Fruit fly (Drosophila melanogaster) whole organism: ENCODE measurements around the gene daed.

Source experiments
- CG8478 ChIP-seq: fragments of >200 bp; optimal IDR thresholded peaks from 2 replicates; lab custom pipeline; 2018; ENCODE audit warnings: inconsistent platforms
- Dll ChIP-seq: fragments of >200 bp; optimal IDR thresholded peaks from 2 replicates; lab custom pipeline; 2017
- EcR ChIP-seq, 2 experiments: fragments of >200 bp; optimal IDR thresholded peaks; 2 replicates each; lab custom pipeline; 2017; ENCODE audit warnings: missing biosample characterization in 2 of 2, missing genetic modification characterization in 2 of 2, missing genetic modification reagents in 2 of 2
- pan ChIP-seq: fragments of >200 bp; optimal IDR thresholded peaks from 2 replicates; lab custom pipeline; 2017
- psq ChIP-seq: fragments of >200 bp; optimal IDR thresholded peaks from 2 replicates; lab custom pipeline; 2017
- usp ChIP-seq: fragments of >200 bp; optimal IDR thresholded peaks from 2 replicates; lab custom pipeline; 2017; ENCODE audit warnings: missing biosample characterization, missing genetic modification characterization, mixed read lengths

The daed gene

dm6 chr2L:2216065-2216464 is at the start of gene daed:
TSS of gene daed (minus strand) at chr2L:2216311.
- TF ChIP-seq pan (lab: Kevin White, UChicago), result no peak
- TF ChIP-seq usp, result no peak
- no peak for TF ChIP-seq Dll
- TF ChIP-seq CG8478, result no peak
- no peak for TF ChIP-seq psq (lab: Kevin White, UChicago)
- TF ChIP-seq EcR (GFP tag; optimal IDR thresholded peaks at IDR 0.05; lab: Kevin White, UChicago), result no peak

dm6 chr2L:2265221-2265620 is 49.1 kb upstream of the daed start, which contains the start of gene CG34049:
TSS of gene CG34049 (minus strand) at chr2L:2265321.
- TF ChIP-seq EcR (GFP tag; optimal IDR thresholded peaks at IDR 0.05; lab: Kevin White, UChicago), result no peak
- no peak for TF ChIP-seq Dll
- no peak for TF ChIP-seq usp
- TF ChIP-seq pan (lab: Kevin White, UChicago), result no peak
- TF ChIP-seq CG8478, result no peak
- TF ChIP-seq psq (lab: Kevin White, UChicago), result no peak

dm6 chr2L:2263142-2263541 is 47.0 kb upstream of the daed start, which contains the start of gene CG4270:
TSS of gene CG4270 (plus strand) at chr2L:2263442.
- TF ChIP-seq usp (no peak), Dll (no peak), psq (lab: Kevin White, UChicago) (no peak), CG8478 (no peak), pan (lab: Kevin White, UChicago) (no peak), EcR (GFP tag; optimal IDR thresholded peaks at IDR 0.05; lab: Kevin White, UChicago) (no peak)

dm6 chr2L:2254950-2255349 is 38.8 kb upstream of the daed start, which contains the start of gene Send1:
TSS of gene Send1 (minus strand) at chr2L:2255050.
- TF ChIP-seq psq (lab: Kevin White, UChicago) (no peak), CG8478 (no peak), usp (no peak), Dll (no peak), pan (lab: Kevin White, UChicago) (no peak), EcR (GFP tag; optimal IDR thresholded peaks at IDR 0.05; lab: Kevin White, UChicago) (no peak)

- TF ChIP-seq Dll (no peak), EcR (GFP tag; optimal IDR thresholded peaks at IDR 0.05; lab: Kevin White, UChicago) (no peak), psq (lab: Kevin White, UChicago) (no peak), pan (lab: Kevin White, UChicago) (no peak), usp (no peak), CG8478 (no peak)
Observed at dm6 chr2L:2252745-2253144, 36.6 kb upstream of the daed start, which contains the start of gene CG17234. TSS of gene CG17234 (plus strand) at chr2L:2253045.

dm6 chr2L:2252241-2252640 is 36.1 kb upstream of the daed start, which contains the start of gene CG17239:
TSS of gene CG17239 (minus strand) at chr2L:2252341.
- no peak for TF ChIP-seq usp

- no peak for TF ChIP-seq psq (lab: Kevin White, UChicago)
Observed at dm6 chr2L:2251175-2251574, 35.1 kb upstream of the daed start, which contains the start of gene Ser12. TSS of gene Ser12 (minus strand) at chr2L:2251275.

dm6 chr2L:2249578-2249977 is 33.5 kb upstream of the daed start:
- TF ChIP-seq psq (lab: Kevin White, UChicago) (no peak), Dll (no peak)

- no peak for TF ChIP-seq EcR (GFP tag; optimal IDR thresholded peaks at IDR 0.05; lab: Kevin White, UChicago)
- no peak for TF ChIP-seq Dll
- TF ChIP-seq pan (lab: Kevin White, UChicago), result no peak
- TF ChIP-seq CG8478, result no peak
- TF ChIP-seq usp, result no peak
- TF ChIP-seq psq (lab: Kevin White, UChicago), result no peak
Observed at dm6 chr2L:2242783-2243182, 26.7 kb upstream of the daed start.

dm6 chr2L:2242139-2242538 is 26.0 kb upstream of the daed start, which contains the start of gene CG4267:
TSS of gene CG4267 (plus strand) at chr2L:2242378.
- TF ChIP-seq EcR (GFP tag; optimal IDR thresholded peaks at IDR 0.05; lab: Kevin White, UChicago), result peak in 1 of 2 experiments; percentile 42
- TF ChIP-seq CG8478, result no peak
- TF ChIP-seq Dll, result peak; percentile 96

dm6 chr2L:2240493-2240892 is 24.4 kb upstream of the daed start, which contains the start of gene Tengl1:
TSS of gene Tengl1 (minus strand) at chr2L:2240593.
- TF ChIP-seq EcR (GFP tag; optimal IDR thresholded peaks at IDR 0.05; lab: Kevin White, UChicago) (no peak), psq (lab: Kevin White, UChicago) (no peak), usp (no peak), CG8478 (no peak), pan (lab: Kevin White, UChicago) (no peak), Dll (no peak)

dm6 chr2L:2239284-2239683 is 23.2 kb upstream of the daed start, which contains the start of gene Tengl2:
TSS of gene Tengl2 (minus strand) at chr2L:2239384.
- TF ChIP-seq pan (lab: Kevin White, UChicago) (no peak), CG8478 (no peak)

- TF ChIP-seq pan (lab: Kevin White, UChicago) (no peak), usp (no peak), Dll (no peak), psq (lab: Kevin White, UChicago) (no peak), CG8478 (no peak), EcR (GFP tag; optimal IDR thresholded peaks at IDR 0.05; lab: Kevin White, UChicago) (no peak)
Observed at dm6 chr2L:2238151-2238550, 22.0 kb upstream of the daed start, which contains the start of gene Tengl3. TSS of gene Tengl3 (minus strand) at chr2L:2238251.

dm6 chr2L:2236722-2237121 is 20.6 kb upstream of the daed start, which contains the start of gene Sec24CD:
TSS of gene Sec24CD (minus strand) at chr2L:2236844.
- no peak for TF ChIP-seq CG8478
- TF ChIP-seq Dll, result no peak
- no peak for TF ChIP-seq usp
- no peak for TF ChIP-seq psq (lab: Kevin White, UChicago)
- no peak for TF ChIP-seq EcR (GFP tag; optimal IDR thresholded peaks at IDR 0.05; lab: Kevin White, UChicago)
- TF ChIP-seq pan (lab: Kevin White, UChicago), result no peak
